Worm (Caenorhabditis elegans): ENCODE measurements around the gene C25F9.4.

C25F9.4 gene

ce11 chrV:19403619-19404018 lies 12.8 kb downstream of the C25F9.4 start:
- TF ChIP-seq zip-8 (tag; optimal IDR thresholded peaks at IDR 0.05): no peak
- TF ChIP-seq bed-3 (GFP tag; optimal IDR thresholded peaks at IDR 0.05): no peak
- no peak for TF ChIP-seq blmp-1 (tag; optimal IDR thresholded peaks at IDR 0.05)

- TF ChIP-seq mls-2 (tag; optimal IDR thresholded peaks at IDR 0.05) (no peak), lsy-2 (tag; optimal IDR thresholded peaks at IDR 0.05) (no peak), blmp-1 (tag; optimal IDR thresholded peaks at IDR 0.05) (no peak), unc-120 (tag; optimal IDR thresholded peaks at IDR 0.05; ENCODE audit: poor library complexity, severe bottlenecking) (no peak), nhr-237 (tag; optimal IDR thresholded peaks at IDR 0.05) (no peak), sem-2 (GFP tag; optimal IDR thresholded peaks at IDR 0.05) (no peak), ceh-43 (GFP tag; optimal IDR thresholded peaks at IDR 0.05) (no peak), ces-1 (GFP tag; optimal IDR thresholded peaks at IDR 0.05) (no peak), zip-8 (tag; optimal IDR thresholded peaks at IDR 0.05) (no peak), bed-3 (GFP tag; optimal IDR thresholded peaks at IDR 0.05) (no peak), ceh-39 (tag; optimal IDR thresholded peaks at IDR 0.05) (no peak), ztf-11 (tag; optimal IDR thresholded peaks at IDR 0.05) (no peak), pha-4 (tag; optimal IDR thresholded peaks at IDR 0.05) (no peak), unc-62 (GFP tag; optimal IDR thresholded peaks at IDR 0.05) (no peak), mab-5 (tag; optimal IDR thresholded peaks at IDR 0.05) (no peak), hlh-1 (tag; optimal IDR thresholded peaks at IDR 0.05) (no peak), lin-13 (tag; optimal IDR thresholded peaks at IDR 0.05) (no peak)
These were observed 13.5 kb downstream of the C25F9.4 start, which contains the start of gene C25F9.12 for ce11 chrV:19402855-19403254. Gene C25F9.12 (minus strand): TSS chrV:19402955.

DNA sequence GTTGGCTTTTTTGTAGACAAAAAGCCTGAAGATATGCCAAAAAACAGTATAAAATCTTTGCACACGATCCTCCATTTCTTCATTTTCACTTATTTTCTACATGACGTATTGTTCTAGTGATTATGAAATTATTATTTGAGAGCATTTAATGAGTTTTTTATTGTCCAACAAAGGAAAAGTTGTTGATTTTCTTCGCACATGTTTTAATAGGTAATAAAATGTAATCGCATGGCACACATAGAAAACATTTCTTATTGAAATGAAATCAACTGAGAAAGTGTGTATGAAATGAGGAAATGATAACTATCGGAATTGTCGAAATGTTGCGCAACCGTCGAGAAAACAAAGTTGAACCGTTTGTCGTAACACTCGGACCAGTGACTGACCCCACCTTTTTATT lies 14.9 kb downstream of the C25F9.4 start:
- TF ChIP-seq ceh-39 (tag; optimal IDR thresholded peaks at IDR 0.05) (no peak), zip-8 (tag; optimal IDR thresholded peaks at IDR 0.05) (peak; percentile 7)

DNA sequence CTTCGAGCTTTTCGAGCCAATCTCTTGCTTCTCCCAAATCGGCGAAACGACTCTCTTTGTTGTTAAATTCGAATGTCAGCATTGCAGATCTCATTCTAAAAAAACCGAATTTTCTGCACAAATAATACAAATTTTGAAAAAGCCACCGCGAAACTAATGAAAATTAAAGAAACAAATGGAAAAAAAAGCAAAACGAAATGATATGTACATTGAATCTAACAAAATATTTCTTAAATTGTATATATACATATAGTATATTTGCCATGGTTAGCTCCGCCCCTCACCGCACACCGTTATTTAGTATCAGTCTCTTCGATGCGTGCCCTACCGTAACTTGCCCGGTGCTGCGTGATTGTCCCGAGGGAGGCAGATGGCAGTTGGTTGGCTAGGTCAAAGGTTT lies 15.8 kb downstream of the C25F9.4 start, which contains the start of gene srw-86:
TSS of gene srw-86 (minus strand) at position 101 of the 400 bp plus-strand sequence.
- TF ChIP-seq ham-2 (GFP tag; optimal IDR thresholded peaks at IDR 0.05) (no peak), nhr-28 (tag; optimal IDR thresholded peaks at IDR 0.05) (no peak), ces-1 (GFP tag; optimal IDR thresholded peaks at IDR 0.05) (no peak), cnd-1 (tag; optimal IDR thresholded peaks at IDR 0.05) (no peak), zip-8 (tag; optimal IDR thresholded peaks at IDR 0.05) (no peak)

DNA sequence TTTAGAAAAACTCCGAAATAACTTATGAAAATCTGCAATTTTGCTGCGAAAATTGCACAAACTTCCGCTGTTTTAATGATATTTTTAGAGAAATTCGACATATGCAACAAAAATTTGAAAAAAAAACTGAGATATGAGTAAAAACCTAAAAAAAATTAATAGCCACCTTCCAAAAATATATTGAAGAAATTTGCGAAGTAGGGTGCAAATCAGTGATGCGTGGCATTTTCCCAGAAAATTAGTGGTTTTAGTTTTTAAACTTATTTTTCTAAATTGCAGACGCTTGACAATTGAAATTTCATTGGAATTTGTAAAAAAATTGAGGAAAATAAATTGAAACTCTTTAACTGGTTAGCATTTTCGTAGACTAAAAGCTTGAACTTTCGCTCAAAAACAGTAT lies 17.5 kb downstream of the C25F9.4 start, which contains the start of gene C25F9.13:
TSS of gene C25F9.13 (minus strand) at position 101 of the 400 bp plus-strand sequence.
- no peak for TF ChIP-seq pha-4 (tag; optimal IDR thresholded peaks at IDR 0.05)
- TF ChIP-seq bed-3 (GFP tag; optimal IDR thresholded peaks at IDR 0.05): no peak
- no peak for TF ChIP-seq blmp-1 (tag; optimal IDR thresholded peaks at IDR 0.05)
- no peak for TF ChIP-seq tbx-8 (GFP tag; optimal IDR thresholded peaks at IDR 0.05)
- TF ChIP-seq unc-120 (tag; optimal IDR thresholded peaks at IDR 0.05; ENCODE audit: poor library complexity, severe bottlenecking): no peak
- TF ChIP-seq ceh-39 (tag; optimal IDR thresholded peaks at IDR 0.05): no peak
- TF ChIP-seq nhr-2 (tag; optimal IDR thresholded peaks at IDR 0.05): no peak
- TF ChIP-seq nhr-76 (tag; optimal IDR thresholded peaks at IDR 0.05): no peak
- no peak for TF ChIP-seq lsy-2 (tag; optimal IDR thresholded peaks at IDR 0.05)
- no peak for TF ChIP-seq ceh-83 (GFP tag; optimal IDR thresholded peaks at IDR 0.05)
- no peak for TF ChIP-seq nhr-237 (tag; optimal IDR thresholded peaks at IDR 0.05)
- TF ChIP-seq ztf-11 (tag; optimal IDR thresholded peaks at IDR 0.05): no peak
- TF ChIP-seq ham-2 (GFP tag; optimal IDR thresholded peaks at IDR 0.05): no peak
- TF ChIP-seq nhr-12 (tag; optimal IDR thresholded peaks at IDR 0.05): no peak
- no peak for TF ChIP-seq hlh-1 (tag; optimal IDR thresholded peaks at IDR 0.05)
- TF ChIP-seq flh-1 (GFP tag; optimal IDR thresholded peaks at IDR 0.05): no peak
- TF ChIP-seq lin-13 (tag; optimal IDR thresholded peaks at IDR 0.05): no peak
- TF ChIP-seq sptf-1 (tag; optimal IDR thresholded peaks at IDR 0.05): no peak

ce11 chrV:19398396-19398795 lies 18.0 kb downstream of the C25F9.4 start:
- TF ChIP-seq snpc-4 (tag; optimal IDR thresholded peaks at IDR 0.05) (no peak), lin-13 (tag; optimal IDR thresholded peaks at IDR 0.05) (no peak), elt-1 (tag; optimal IDR thresholded peaks at IDR 0.05; ENCODE audit: borderline replicate concordance, insufficient read depth) (no peak)
